Worm (Caenorhabditis elegans) whole organism, young adult: ENCODE data around the gene Y4C6B.4.

Experiments used
- F23B12.7 ChIP-seq: sonication (generic microtip); optimal IDR thresholded peaks from 2 replicates; lab custom pipeline; 2017; ENCODE audit warnings: missing genetic modification characterization, mild to moderate bottlenecking, missing compliant biosample characterization, antibody characterized with exemption, moderate library complexity; ENCODE audit not compliant: insufficient read depth
- Y79H2A.3 ChIP-seq: fragments of 200-800 bp; sonication (Bioruptor generic); conservative IDR thresholded peaks from 2 replicates; pipeline ENCODE4 v1.3.6; 2022; ENCODE audit warnings: missing genetic modification reagents, missing genetic modification characterization, missing compliant biosample characterization
- Y95B8A.8 ChIP-seq: fragments of 200-800 bp; sonication (Bioruptor generic); IDR thresholded peaks from 2 replicates; pipeline ENCODE4 v1.3.6; 2022; ENCODE audit warnings: missing genetic modification reagents, missing genetic modification characterization, missing compliant biosample characterization
- repo-1 ChIP-seq: sonication (generic microtip); optimal IDR thresholded peaks from 2 replicates; lab custom pipeline; 2017; ENCODE audit warnings: mild to moderate bottlenecking, missing genetic modification characterization, missing compliant biosample characterization
- unc-62 ChIP-seq: fragments of 150-350 bp; optimal IDR thresholded peaks from 2 replicates; lab custom pipeline; 2014; ENCODE audit warnings: missing biosample characterization, missing genetic modification reagents, missing genetic modification characterization

- TF ChIP-seq unc-62 (no peak), Y95B8A.8 (no peak), Y79H2A.3 (GFP tag; lab: Robert Waterston, UW) (no peak), F23B12.7 (no peak), repo-1 (no peak)
Observed at ce11 chrIV:5337649-5338048, 11.4 kb downstream of the Y4C6B.4 start.
